Worm (Caenorhabditis elegans): ENCODE data around the gene chil-3.
A peak's percentile ranks its signal among the peaks of the same experiment; 100 is the strongest.

chil-3 gene

ce11 chrII:9861394-9861793, at the start of gene chil-3:
Gene chil-3, minus strand, starts transcription at chrII:9861494.
- TF ChIP-seq Y75B8A.6 (GFP tag; IDR thresholded peaks at IDR 0.05) = no peak

- TF ChIP-seq saeg-2 (GFP tag; IDR thresholded peaks at IDR 0.05) (no peak), unc-62 (GFP tag; optimal IDR thresholded peaks at IDR 0.05 in 1 of 2) (peak in 1 of 2 experiments; percentile 97), unc-62 (tag; optimal IDR thresholded peaks at IDR 0.05) (no peak)
Observed at ce11 chrII:9904459-9904858, 43.2 kb upstream of the chil-3 start.

ce11 chrII:9900276-9900675, 39.0 kb upstream of the chil-3 start, which contains the start of gene unc-4:
Gene unc-4, minus strand, starts transcription at chrII:9900376.
- TF ChIP-seq nhr-77 (tag; optimal IDR thresholded peaks at IDR 0.05) (no peak), zip-2 (tag; optimal IDR thresholded peaks at IDR 0.05) (no peak), php-3 (GFP tag; IDR thresholded peaks at IDR 0.05) (no peak), daf-19 (GFP tag; conservative IDR thresholded peaks at IDR 0.05) (no peak), ceh-44 (GFP tag; IDR thresholded peaks at IDR 0.05) (no peak), aha-1 (tag) (no peak)

ce11 chrII:9898744-9899143, 37.5 kb upstream of the chil-3 start:
- no peak for TF ChIP-seq ztf-7 (tag; optimal IDR thresholded peaks at IDR 0.05)
- TF ChIP-seq nhr-6 (tag; optimal IDR thresholded peaks at IDR 0.05) = no peak
- no peak for TF ChIP-seq mdl-1 (tag; optimal IDR thresholded peaks at IDR 0.05)
- peak; percentile 91 for TF ChIP-seq aha-1 (tag)

ce11 chrII:9895173-9895572, 33.9 kb upstream of the chil-3 start:
- TF ChIP-seq duxl-1 (tag; optimal IDR thresholded peaks at IDR 0.05; ENCODE audit: poor library complexity) (no peak), dmd-6 (GFP tag; IDR thresholded peaks at IDR 0.05) (peak; percentile 47), php-3 (GFP tag; IDR thresholded peaks at IDR 0.05) (peak; percentile 95), daf-16 (GFP tag; optimal IDR thresholded peaks at IDR 0.05) (no peak), daf-16 (tag; optimal IDR thresholded peaks at IDR 0.05) (peak; percentile 65), F44E2.7 (GFP tag; IDR thresholded peaks at IDR 0.05) (no peak), dve-1 (tag; optimal IDR thresholded peaks at IDR 0.05; ENCODE audit: insufficient read depth) (peak; percentile 53), pqm-1 (tag; optimal IDR thresholded peaks at IDR 0.05) (peak; percentile 13)

ce11 chrII:9894435-9894834, 33.1 kb upstream of the chil-3 start, which contains the start of gene F26C11.1:
Gene F26C11.1, plus strand, starts transcription at chrII:9894735.
- TF ChIP-seq mes-2 (tag; optimal IDR thresholded peaks at IDR 0.05; ENCODE audit: poor library complexity, severe bottlenecking) (no peak), egl-43 (GFP tag; IDR thresholded peaks at IDR 0.05) (no peak), ZK337.2 (GFP tag; IDR thresholded peaks at IDR 0.05) (no peak), lir-3 (tag; optimal IDR thresholded peaks at IDR 0.05) (no peak), attf-4 (tag; optimal IDR thresholded peaks at IDR 0.05) (no peak), dmd-6 (GFP tag; IDR thresholded peaks at IDR 0.05) (no peak), lin-29 (GFP tag; IDR thresholded peaks at IDR 0.05) (no peak), vab-7 (GFP tag; IDR thresholded peaks at IDR 0.05) (no peak), R02D3.7 (tag; optimal IDR thresholded peaks at IDR 0.05) (no peak), T20F7.1 (GFP tag; optimal IDR thresholded peaks at IDR 0.05) (no peak), daf-16 (GFP tag; optimal IDR thresholded peaks at IDR 0.05) (no peak), daf-16 (tag; optimal IDR thresholded peaks at IDR 0.05) (no peak), hif-1 (tag; optimal IDR thresholded peaks at IDR 0.05) (no peak), ZK546.5 (tag; optimal IDR thresholded peaks at IDR 0.05) (no peak), ctbp-1 (GFP tag; IDR thresholded peaks at IDR 0.05) (no peak), F49E8.2 (tag; optimal IDR thresholded peaks at IDR 0.05; ENCODE audit: borderline replicate concordance) (no peak), madf-9 (GFP tag; conservative IDR thresholded peaks at IDR 0.05) (no peak), egl-27 (tag; optimal IDR thresholded peaks at IDR 0.05) (no peak), nhr-111 (GFP tag; optimal IDR thresholded peaks at IDR 0.05) (no peak)
